Worm (Caenorhabditis elegans) whole organism, L1 larva: ENCODE measurements around the gene srh-212.

Source experiments
- C16A3.4 ChIP-seq: fragments of 150-350 bp; optimal IDR thresholded peaks from 2 replicates; lab custom pipeline; 2014; ENCODE audit warnings: missing biosample characterization, missing genetic modification characterization
- aly-2 ChIP-seq: fragments of 150-350 bp; optimal IDR thresholded peaks from 2 replicates; lab custom pipeline; 2014; ENCODE audit warnings: missing biosample characterization, missing genetic modification characterization
- ceh-63 ChIP-seq: fragments of 200-800 bp; sonication (Bioruptor generic); optimal IDR thresholded peaks from 2 replicates; lab custom pipeline; 2018; ENCODE audit warnings: mild to moderate bottlenecking, missing genetic modification characterization, missing compliant biosample characterization
- ceh-8 ChIP-seq: fragments of 200-800 bp; sonication (Bioruptor generic); optimal IDR thresholded peaks from 2 replicates; lab custom pipeline; 2018; ENCODE audit warnings: mild to moderate bottlenecking, missing genetic modification characterization, moderate library complexity, missing compliant biosample characterization
- ceh-90 ChIP-seq: sonication (generic microtip); optimal IDR thresholded peaks from 2 replicates; lab custom pipeline; 2016; ENCODE audit warnings: missing genetic modification characterization, missing compliant biosample characterization
- ces-1 ChIP-seq: fragments of 150-350 bp; optimal IDR thresholded peaks from 2 replicates; lab custom pipeline; 2014; ENCODE audit warnings: missing biosample characterization, missing genetic modification reagents, missing genetic modification characterization
- dsc-1 ChIP-seq: sonication (generic microtip); optimal IDR thresholded peaks from 2 replicates; lab custom pipeline; 2016; ENCODE audit warnings: mild to moderate bottlenecking, missing genetic modification characterization, missing compliant biosample characterization
- efl-1 ChIP-seq, 4 experiments: fragments of 150-350 bp; optimal IDR thresholded peaks in 3 of 4; peaks in 1 of 4; 1 replicate in 1 of 4; 2 replicates in 3 of 4; lab custom pipeline; 2014; ENCODE audit warnings: missing biosample characterization in 2 of 4, missing genetic modification characterization in 2 of 4, missing genetic modification reagents in 2 of 4
- elt-2 ChIP-seq: sonication (generic microtip); optimal IDR thresholded peaks from 2 replicates; lab custom pipeline; 2016; ENCODE audit warnings: missing genetic modification characterization, mild to moderate bottlenecking, inconsistent platforms, missing compliant biosample characterization, missing genetic modification reagents
- fkh-10 ChIP-seq: sonication (generic microtip); optimal IDR thresholded peaks from 2 replicates; lab custom pipeline; 2017; ENCODE audit warnings: missing biosample characterization, missing genetic modification reagents, missing genetic modification characterization
- grh-1 ChIP-seq: fragments of 200-800 bp; sonication (Bioruptor generic); IDR thresholded peaks from 2 replicates; pipeline ENCODE4 v1.3.6; 2022; ENCODE audit warnings: missing genetic modification reagents, missing genetic modification characterization, missing compliant biosample characterization
- hlh-4 ChIP-seq: sonication (generic microtip); optimal IDR thresholded peaks from 2 replicates; lab custom pipeline; 2016; ENCODE audit warnings: mild to moderate bottlenecking, missing genetic modification characterization, missing compliant biosample characterization
- hpl-2 ChIP-seq: fragments of 150-350 bp; optimal IDR thresholded peaks from 2 replicates; lab custom pipeline; 2014; ENCODE audit warnings: missing biosample characterization, missing genetic modification reagents, missing genetic modification characterization
- lin-13 ChIP-seq: fragments of 150-350 bp; optimal IDR thresholded peaks from 2 replicates; lab custom pipeline; 2014; ENCODE audit warnings: missing biosample characterization, missing genetic modification reagents, missing genetic modification characterization
- lin-14 ChIP-seq: fragments of 200-800 bp; sonication (Bioruptor generic); optimal IDR thresholded peaks from 2 replicates; lab custom pipeline; 2018; ENCODE audit warnings: mild to moderate bottlenecking, missing genetic modification characterization, moderate library complexity, missing compliant biosample characterization
- lin-35 ChIP-seq, 2 experiments: fragments of 150-350 bp; optimal IDR thresholded peaks; 2 replicates each; lab custom pipeline; 2014; ENCODE audit warnings: missing biosample characterization in 2 of 2, missing genetic modification characterization in 2 of 2, missing genetic modification reagents in 2 of 2
- mdl-1 ChIP-seq, 2 experiments: fragments of 150-350 bp; optimal IDR thresholded peaks; 2 replicates each; lab custom pipeline; 2014 to 2017; ENCODE audit warnings: missing biosample characterization in 2 of 2, missing genetic modification characterization in 2 of 2, inconsistent platforms in 1 of 2
- nhr-19 ChIP-seq: fragments of 200-800 bp; sonication (Bioruptor generic); conservative IDR thresholded peaks from 2 replicates; pipeline ENCODE4 v1.3.6; 2022; ENCODE audit warnings: missing genetic modification characterization, missing compliant biosample characterization
- nhr-47 ChIP-seq: sonication (generic microtip); optimal IDR thresholded peaks from 2 replicates; lab custom pipeline; 2016; ENCODE audit warnings: mild to moderate bottlenecking, missing genetic modification characterization, moderate library complexity, missing compliant biosample characterization
- nhr-71 ChIP-seq: sonication (generic microtip); optimal IDR thresholded peaks from 2 replicates; lab custom pipeline; 2016; ENCODE audit warnings: mild to moderate bottlenecking, missing genetic modification characterization, moderate library complexity, missing compliant biosample characterization
- nhr-77 ChIP-seq: fragments of 150-350 bp; optimal IDR thresholded peaks from 2 replicates; lab custom pipeline; 2014; ENCODE audit warnings: missing biosample characterization, missing genetic modification characterization
- pax-3 ChIP-seq: fragments of 200-800 bp; sonication (Bioruptor generic); optimal IDR thresholded peaks from 2 replicates; lab custom pipeline; 2018; ENCODE audit warnings: mild to moderate bottlenecking, missing genetic modification characterization, moderate library complexity, missing compliant biosample characterization
- skn-1 ChIP-seq: fragments of 150-350 bp; optimal IDR thresholded peaks from 2 replicates; lab custom pipeline; 2014; ENCODE audit warnings: missing biosample characterization, missing genetic modification characterization
- snpc-4 ChIP-seq: fragments of 150-350 bp; optimal IDR thresholded peaks from 2 replicates; lab custom pipeline; 2014; ENCODE audit warnings: missing biosample characterization, missing genetic modification characterization
- sox-4 ChIP-seq: sonication (generic microtip); optimal IDR thresholded peaks from 2 replicates; lab custom pipeline; 2016; ENCODE audit warnings: missing genetic modification characterization, missing compliant biosample characterization
- sptf-1 ChIP-seq: fragments of 150-350 bp; optimal IDR thresholded peaks from 2 replicates; lab custom pipeline; 2014; ENCODE audit warnings: missing biosample characterization, missing genetic modification characterization
- swsn-7 ChIP-seq: sonication (generic microtip); optimal IDR thresholded peaks from 2 replicates; lab custom pipeline; 2016; ENCODE audit warnings: missing genetic modification characterization, missing compliant biosample characterization
- tlp-1 ChIP-seq: fragments of 150-350 bp; optimal IDR thresholded peaks from 2 replicates; lab custom pipeline; 2014; ENCODE audit warnings: missing biosample characterization, missing genetic modification characterization
- unc-130 ChIP-seq: fragments of 150-350 bp; optimal IDR thresholded peaks from 2 replicates; lab custom pipeline; 2017; ENCODE audit warnings: missing biosample characterization, missing genetic modification characterization, inconsistent platforms
- unc-30 ChIP-seq: sonication (generic microtip); optimal IDR thresholded peaks from 2 replicates; lab custom pipeline; 2017; ENCODE audit warnings: missing biosample characterization, missing genetic modification characterization
- unc-98 ChIP-seq: fragments of 200-800 bp; sonication (Bioruptor generic); IDR thresholded peaks from 2 replicates; pipeline ENCODE4 v1.3.6; 2022; ENCODE audit warnings: missing genetic modification characterization, missing compliant biosample characterization
- vab-15 ChIP-seq: sonication (generic microtip); optimal IDR thresholded peaks from 2 replicates; lab custom pipeline; 2017; ENCODE audit warnings: missing genotype, mild to moderate bottlenecking, missing genetic modification characterization, missing compliant biosample characterization
- zag-1 ChIP-seq: fragments of 150-350 bp; optimal IDR thresholded peaks from 2 replicates; lab custom pipeline; 2014; ENCODE audit warnings: missing biosample characterization, missing genetic modification characterization
- zip-4 ChIP-seq: fragments of 200-800 bp; sonication (Bioruptor generic); optimal IDR thresholded peaks from 2 replicates; lab custom pipeline; 2018; ENCODE audit warnings: mild to moderate bottlenecking, missing genetic modification characterization, moderate library complexity, missing compliant biosample characterization
- ztf-4 ChIP-seq: fragments of 150-350 bp; optimal IDR thresholded peaks from 2 replicates; lab custom pipeline; 2014; ENCODE audit warnings: missing biosample characterization, missing genetic modification characterization

The srh-212 gene

DNA sequence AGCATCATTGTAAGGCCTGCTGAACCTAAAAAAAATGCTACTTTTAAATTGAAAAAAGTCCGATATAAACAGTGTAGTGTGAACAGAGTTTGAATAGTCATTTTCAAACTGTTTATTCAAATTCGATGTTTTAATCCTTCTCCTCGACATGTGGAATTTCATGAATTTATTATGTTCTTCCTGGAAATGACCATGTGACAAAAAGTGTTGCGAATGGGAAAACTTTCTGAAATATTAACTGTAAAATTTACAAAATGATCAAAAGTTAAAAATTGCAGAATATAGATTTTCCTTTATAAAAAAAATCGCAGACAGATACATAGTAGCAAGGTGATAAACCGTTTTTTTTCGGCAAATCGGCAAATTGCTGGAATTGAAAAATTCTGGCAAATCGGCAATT, 8.4 kb upstream of the srh-212 start, which contains the start of gene T22F3.8:
Gene T22F3.8 (minus strand): TSS at position 101 of the 400 bp plus-strand sequence.
- no peak for TF ChIP-seq unc-130 (tag; lab: Kevin White, UChicago)
- TF ChIP-seq ceh-63 (GFP tag; lab: Kevin White, UChicago), result no peak
- no peak for TF ChIP-seq hlh-4 (tag; lab: Kevin White, UChicago)
- no peak for TF ChIP-seq snpc-4
- no peak for TF ChIP-seq aly-2
- no peak for TF ChIP-seq ceh-90 (tag; lab: Kevin White, UChicago)
- no peak for TF ChIP-seq vab-15 (tag; lab: Kevin White, UChicago)
- no peak for TF ChIP-seq dsc-1 (tag; lab: Kevin White, UChicago)
- TF ChIP-seq zag-1 (tag; lab: Kevin White, UChicago), result no peak
- TF ChIP-seq lin-35 (GFP tag; optimal IDR thresholded peaks at IDR 0.05; lab: Kevin White, UChicago), result no peak
- no peak for TF ChIP-seq nhr-19
- no peak for TF ChIP-seq ztf-4 (tag; lab: Kevin White, UChicago)
- no peak for TF ChIP-seq grh-1 (GFP tag; lab: Robert Waterston, UW)
- TF ChIP-seq mdl-1 (tag; optimal IDR thresholded peaks at IDR 0.05; lab: Kevin White, UChicago), result no peak
- TF ChIP-seq sptf-1 (tag; lab: Kevin White, UChicago), result no peak
- TF ChIP-seq pax-3 (tag; lab: Kevin White, UChicago), result no peak
- TF ChIP-seq ces-1 (GFP tag; lab: Kevin White, UChicago), result no peak
- TF ChIP-seq zip-4, result no peak
- no peak for TF ChIP-seq C16A3.4
- TF ChIP-seq, all 84 proteins: peak for 0

DNA sequence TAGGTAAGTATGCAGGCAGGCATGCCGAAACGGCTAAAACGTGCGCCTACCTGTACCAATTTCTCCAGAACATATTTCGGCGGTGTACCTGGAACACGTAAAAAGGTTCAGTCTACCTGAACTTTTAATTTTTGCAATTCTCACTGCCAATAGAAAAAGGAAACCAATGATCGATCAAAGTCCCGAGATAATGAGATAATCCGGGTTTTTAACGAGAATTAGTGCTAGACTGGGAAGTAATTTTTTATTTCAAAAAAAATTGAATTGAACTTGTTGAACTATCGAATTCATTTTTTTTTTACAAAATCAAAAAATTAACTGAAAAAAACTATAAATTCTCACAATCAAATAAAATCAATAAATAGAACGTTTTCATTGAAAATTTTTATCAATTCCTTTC, 3.6 kb upstream of the srh-212 start, which contains the start of gene T22F3.7:
Gene T22F3.7 (minus strand): TSS at position 101 of the 400 bp plus-strand sequence.
- no peak for TF ChIP-seq lin-14
- TF ChIP-seq elt-2, result no peak
- TF ChIP-seq, all 84 proteins: peak for 0

DNA sequence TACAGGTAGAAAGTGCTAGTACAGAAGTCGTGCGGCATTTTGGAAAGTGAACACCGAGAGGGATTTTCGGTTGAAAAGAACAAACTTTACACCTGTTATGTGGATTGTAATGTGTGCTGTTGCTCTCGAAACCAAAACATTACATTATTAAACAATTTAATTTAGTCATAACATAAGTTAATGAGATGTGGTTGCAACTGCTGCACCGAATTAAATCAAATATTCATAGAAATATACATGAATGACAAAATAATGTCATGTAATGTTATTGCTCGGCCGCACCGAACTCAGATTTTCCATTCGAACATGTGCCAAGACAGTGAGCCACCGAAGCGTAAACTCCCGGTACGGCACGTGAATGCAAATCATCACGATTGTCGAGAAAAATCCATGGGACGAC, 2.0 kb downstream of the srh-212 start, which contains the start of gene srh-213:
Gene srh-213 (minus strand): TSS at position 101 of the 400 bp plus-strand sequence.
- TF ChIP-seq nhr-77 (tag; lab: Kevin White, UChicago) (no peak), unc-130 (tag; lab: Kevin White, UChicago) (no peak), unc-30 (no peak), lin-13 (GFP tag; lab: Kevin White, UChicago) (no peak), hpl-2 (GFP tag; lab: Kevin White, UChicago) (no peak), ceh-8 (no peak), tlp-1 (no peak), nhr-47 (tag; lab: Kevin White, UChicago) (no peak), fkh-10 (GFP tag; lab: Kevin White, UChicago) (no peak), sox-4 (tag; lab: Kevin White, UChicago) (no peak), skn-1 (tag; lab: Kevin White, UChicago) (no peak), nhr-71 (tag; lab: Kevin White, UChicago) (no peak), ceh-63 (GFP tag; lab: Kevin White, UChicago) (no peak), vab-15 (tag; lab: Kevin White, UChicago) (no peak), unc-98 (GFP tag; lab: Robert Waterston, UW) (no peak)
- TF ChIP-seq, all 84 proteins: peak for 0

DNA sequence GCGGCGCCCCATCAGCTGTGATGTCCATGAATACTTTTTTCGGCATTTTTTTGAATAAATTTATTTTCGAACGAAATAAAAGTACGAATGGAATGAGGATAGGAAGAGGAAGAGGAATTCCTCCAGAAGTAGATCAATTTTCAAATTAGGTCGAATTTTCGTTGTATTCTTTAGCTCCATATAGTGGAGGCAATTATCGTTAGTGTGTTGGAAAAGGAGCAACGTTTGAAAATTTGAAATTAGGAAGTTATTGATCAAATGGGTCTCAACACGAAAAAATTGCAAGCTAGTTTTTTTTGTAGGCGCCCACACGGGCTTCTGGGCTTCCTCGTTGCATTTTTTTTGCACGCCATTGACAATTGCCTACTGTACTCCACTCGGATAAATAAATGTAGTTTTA, 4.9 kb downstream of the srh-212 start, which contains the start of gene T22F3.12:
Gene T22F3.12 (minus strand): TSS at position 101 of the 400 bp plus-strand sequence.
- TF ChIP-seq nhr-71 (tag; lab: Kevin White, UChicago) (no peak), swsn-7 (tag; lab: Kevin White, UChicago) (no peak)
- TF ChIP-seq, all 84 proteins: peak for 0

DNA sequence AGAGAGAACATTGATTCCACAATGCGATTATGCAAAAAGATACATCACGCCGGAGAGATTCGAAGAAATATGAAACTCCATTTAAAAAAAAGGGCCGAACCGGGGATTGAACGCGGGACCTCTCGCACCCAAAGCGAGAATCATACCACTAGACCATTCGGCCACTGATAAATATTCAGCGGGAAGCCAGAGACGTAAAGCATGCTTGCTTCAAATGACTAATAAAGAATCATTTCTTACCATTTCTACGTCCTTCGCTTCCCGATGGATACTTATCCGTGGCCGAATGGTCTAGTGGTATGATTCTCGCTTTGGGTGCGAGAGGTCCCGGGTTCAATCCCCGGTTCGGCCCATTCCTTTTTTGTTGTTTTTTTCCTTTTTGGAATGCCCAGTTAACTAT, 8.7 kb downstream of the srh-212 start:
- TF ChIP-seq efl-1 (optimal IDR thresholded peaks at IDR 0.05; lab: Kevin White, UChicago), result no peak
- peak in 1 of 2 experiments; percentile 16 for TF ChIP-seq efl-1 (GFP tag; optimal IDR thresholded peaks at IDR 0.05 in 1 of 2; lab: Kevin White, UChicago)
- TF ChIP-seq nhr-77 (tag; lab: Kevin White, UChicago), result no peak
